Fruit fly (Drosophila melanogaster) whole organism, embryonic: ENCODE data around the gene Usp30.

Source experiments
- Aef1 ChIP-seq: fragments of 200-800 bp; sonication (Bioruptor generic); IDR thresholded peaks from 3 replicates; pipeline ENCODE4 v1.3.6; 2022; ENCODE audit warnings: missing biosample characterization, missing genetic modification characterization
- B-H1 ChIP-seq: fragments of 200-800 bp; sonication (Bioruptor generic); IDR thresholded peaks from 3 replicates; pipeline ENCODE4 v1.3.6; 2022; ENCODE audit warnings: missing biosample characterization, missing genetic modification characterization
- CG10147 ChIP-seq: fragments of 200-800 bp; sonication (Bioruptor generic); optimal IDR thresholded peaks from 2 replicates; lab custom pipeline; 2019; ENCODE audit warnings: missing biosample characterization, mild to moderate bottlenecking, missing genetic modification characterization, moderate library complexity
- CG10267 ChIP-seq: fragments of 200-800 bp; sonication (Bioruptor generic); optimal IDR thresholded peaks from 2 replicates; lab custom pipeline; 2018; ENCODE audit warnings: missing biosample characterization, mild to moderate bottlenecking, missing genetic modification characterization, moderate library complexity
- CG10654 ChIP-seq: fragments of 200-800 bp; sonication (Bioruptor generic); optimal IDR thresholded peaks from 2 replicates; lab custom pipeline; 2016; ENCODE audit warnings: missing biosample characterization, missing genetic modification characterization
- CG12104 ChIP-seq: fragments of 200-800 bp; sonication (Bioruptor generic); optimal IDR thresholded peaks from 3 replicates; lab custom pipeline; 2016; ENCODE audit warnings: missing biosample characterization, missing genetic modification characterization
- CG12219 ChIP-seq: fragments of 200-800 bp; sonication (Bioruptor generic); optimal IDR thresholded peaks from 3 replicates; lab custom pipeline; 2018; ENCODE audit warnings: missing biosample characterization, mild to moderate bottlenecking, missing genetic modification characterization
- CG13775 ChIP-seq: fragments of 200-800 bp; sonication (Bioruptor generic); optimal IDR thresholded peaks from 3 replicates; lab custom pipeline; 2017; ENCODE audit warnings: missing biosample characterization, mild to moderate bottlenecking, missing genetic modification characterization
- CG14710 ChIP-seq: fragments of 200-800 bp; sonication (Bioruptor generic); optimal IDR thresholded peaks from 3 replicates; lab custom pipeline; 2019; ENCODE audit warnings: missing biosample characterization, mild to moderate bottlenecking, missing genetic modification characterization, moderate library complexity
- CG14860 ChIP-seq: fragments of 200-800 bp; sonication (Bioruptor generic); IDR thresholded peaks from 3 replicates; pipeline ENCODE4 v1.3.6; 2022; ENCODE audit warnings: missing biosample characterization, missing genetic modification characterization; ENCODE audit not compliant: partially characterized antibody
- CG15696 ChIP-seq: fragments of 200-800 bp; sonication (Bioruptor generic); optimal IDR thresholded peaks from 2 replicates; lab custom pipeline; 2019; ENCODE audit warnings: missing biosample characterization, mild to moderate bottlenecking, missing genetic modification characterization, moderate library complexity
- CG18619 ChIP-seq: fragments of 200-800 bp; sonication (Bioruptor generic); optimal IDR thresholded peaks from 3 replicates; lab custom pipeline; 2017; ENCODE audit warnings: missing biosample characterization, mild to moderate bottlenecking, missing genetic modification characterization
- CG3065 ChIP-seq: fragments of 200-800 bp; sonication (Bioruptor generic); optimal IDR thresholded peaks from 2 replicates; lab custom pipeline; 2016; ENCODE audit warnings: missing biosample characterization, missing genetic modification characterization
- CG32532 ChIP-seq: fragments of 200-800 bp; sonication (Bioruptor generic); IDR thresholded peaks from 2 replicates; pipeline ENCODE4 v1.3.6; 2022; ENCODE audit warnings: missing biosample characterization, missing genetic modification characterization
- CG34224 ChIP-seq: fragments of 200-800 bp; sonication (Bioruptor generic); IDR thresholded peaks from 3 replicates; pipeline ENCODE4 v1.3.6; 2022; ENCODE audit warnings: missing biosample characterization, missing genetic modification characterization; ENCODE audit not compliant: partially characterized antibody
- CG34422 ChIP-seq: fragments of 200-800 bp; sonication (Bioruptor generic); IDR thresholded peaks from 3 replicates; pipeline ENCODE4 v1.3.6; 2022; ENCODE audit warnings: missing biosample characterization, missing genetic modification characterization
- CG42726 ChIP-seq: fragments of 200-800 bp; sonication (Bioruptor generic); IDR thresholded peaks from 2 replicates; pipeline ENCODE4 v1.3.6; 2022; ENCODE audit warnings: missing biosample characterization, missing genetic modification characterization; ENCODE audit not compliant: partially characterized antibody
- CG5180 ChIP-seq: fragments of 200-800 bp; sonication (Bioruptor generic); optimal IDR thresholded peaks from 3 replicates; lab custom pipeline; 2017; ENCODE audit warnings: missing biosample characterization, missing genetic modification characterization, mild to moderate bottlenecking, moderate library complexity, missing genetic modification reagents
- Dref ChIP-seq: fragments of 200-800 bp; sonication (Bioruptor generic); IDR thresholded peaks from 2 replicates; pipeline ENCODE4 v1.3.6; 2022; ENCODE audit warnings: missing biosample characterization, missing genetic modification characterization
- Drgx ChIP-seq: fragments of 200-800 bp; sonication (Bioruptor generic); IDR thresholded peaks from 2 replicates; pipeline ENCODE4 v1.3.6; 2022; ENCODE audit warnings: missing biosample characterization, missing genetic modification characterization
- Fer1 ChIP-seq: fragments of 200-800 bp; sonication (Bioruptor generic); optimal IDR thresholded peaks from 2 replicates; lab custom pipeline; 2017; ENCODE audit warnings: missing biosample characterization, mild to moderate bottlenecking, missing genetic modification characterization
- HLHmδ ChIP-seq: fragments of 200-800 bp; sonication (Bioruptor generic); optimal IDR thresholded peaks from 2 replicates; lab custom pipeline; 2018; ENCODE audit warnings: missing biosample characterization, mild to moderate bottlenecking, missing genetic modification characterization, moderate library complexity
- Hey ChIP-seq: fragments of 200-800 bp; sonication (Bioruptor generic); optimal IDR thresholded peaks from 3 replicates; lab custom pipeline; 2018; ENCODE audit warnings: missing biosample characterization, mild to moderate bottlenecking, missing genetic modification characterization
- Lhr ChIP-seq: fragments of 200-800 bp; sonication (Bioruptor generic); optimal IDR thresholded peaks from 3 replicates; lab custom pipeline; 2017; ENCODE audit warnings: mild to moderate bottlenecking, missing biosample characterization, missing genetic modification reagents, missing genetic modification characterization
- Max ChIP-seq: fragments of 200-800 bp; sonication (Bioruptor generic); optimal IDR thresholded peaks from 2 replicates; lab custom pipeline; 2016; ENCODE audit warnings: missing biosample characterization, mild to moderate bottlenecking, missing genetic modification characterization
- NK7.1 ChIP-seq: fragments of 200-800 bp; sonication (Bioruptor generic); optimal IDR thresholded peaks from 3 replicates; lab custom pipeline; 2016; ENCODE audit warnings: missing biosample characterization, missing genetic modification characterization
- NfI ChIP-seq: fragments of 200-800 bp; sonication (Bioruptor generic); optimal IDR thresholded peaks from 3 replicates; lab custom pipeline; 2018; ENCODE audit warnings: missing biosample characterization, mild to moderate bottlenecking, missing genetic modification characterization, moderate library complexity
- Optix ChIP-seq: fragments of 200-800 bp; sonication (Bioruptor generic); IDR thresholded peaks from 3 replicates; pipeline ENCODE4 v1.3.6; 2022; ENCODE audit warnings: missing biosample characterization, missing genetic modification characterization
- Rx ChIP-seq: fragments of 200-800 bp; sonication (Bioruptor generic); IDR thresholded peaks from 2 replicates; pipeline ENCODE4 v1.3.6; 2022; ENCODE audit warnings: missing biosample characterization, missing genetic modification characterization
- Sin3A ChIP-seq: fragments of >200 bp; optimal IDR thresholded peaks from 2 replicates; lab custom pipeline; 2018
- Spps ChIP-seq: fragments of 200-800 bp; sonication (Bioruptor generic); optimal IDR thresholded peaks from 2 replicates; lab custom pipeline; 2018; ENCODE audit warnings: missing biosample characterization, mild to moderate bottlenecking, missing genetic modification characterization
- Sry-β ChIP-seq: fragments of 200-800 bp; sonication (Bioruptor generic); optimal IDR thresholded peaks from 2 replicates; lab custom pipeline; 2018; ENCODE audit warnings: missing biosample characterization, mild to moderate bottlenecking, missing genetic modification characterization, moderate library complexity
- Xrp1 ChIP-seq: fragments of 200-800 bp; sonication (Bioruptor generic); IDR thresholded peaks from 2 replicates; pipeline ENCODE4 v1.3.6; 2022; ENCODE audit warnings: missing biosample characterization, missing genetic modification characterization
- abd-A ChIP-seq: fragments of 200-800 bp; sonication (Bioruptor generic); optimal IDR thresholded peaks from 3 replicates; lab custom pipeline; 2019; ENCODE audit warnings: missing biosample characterization, mild to moderate bottlenecking, missing genetic modification characterization, moderate library complexity
- ato ChIP-seq: fragments of 200-800 bp; sonication (Bioruptor generic); IDR thresholded peaks from 2 replicates; pipeline ENCODE4 v1.3.6; 2022; ENCODE audit warnings: missing biosample characterization, missing genetic modification characterization; ENCODE audit not compliant: partially characterized antibody
- bab2 ChIP-seq: fragments of 200-800 bp; sonication (Bioruptor generic); optimal IDR thresholded peaks from 2 replicates; lab custom pipeline; 2016; ENCODE audit warnings: missing biosample characterization, missing genetic modification characterization
- disco-r ChIP-seq: fragments of 200-800 bp; sonication (Bioruptor generic); optimal IDR thresholded peaks from 2 replicates; lab custom pipeline; 2016; ENCODE audit warnings: missing biosample characterization, missing genetic modification characterization
- dmrt99B ChIP-seq: fragments of 200-800 bp; sonication (Bioruptor generic); optimal IDR thresholded peaks from 2 replicates; lab custom pipeline; 2018; ENCODE audit warnings: missing biosample characterization, mild to moderate bottlenecking, missing genetic modification characterization, moderate library complexity
- dpn ChIP-seq, 2 experiments: fragments of 200-800 bp; sonication (Bioruptor generic); optimal IDR thresholded peaks; 3 replicates each; lab custom pipeline; 2016; ENCODE audit warnings: missing biosample characterization in 2 of 2, missing genetic modification characterization in 2 of 2
- fd96Cb ChIP-seq: fragments of 200-800 bp; sonication (Bioruptor generic); optimal IDR thresholded peaks from 2 replicates; lab custom pipeline; 2018; ENCODE audit warnings: missing biosample characterization, mild to moderate bottlenecking, missing genetic modification characterization, moderate library complexity
- ftz-f1 ChIP-seq: fragments of 200-800 bp; sonication (Bioruptor generic); optimal IDR thresholded peaks from 2 replicates; lab custom pipeline; 2016; ENCODE audit warnings: missing biosample characterization, missing genetic modification characterization
- gsb-n ChIP-seq: fragments of 200-800 bp; sonication (Bioruptor generic); optimal IDR thresholded peaks from 3 replicates; lab custom pipeline; 2018; ENCODE audit warnings: missing biosample characterization, mild to moderate bottlenecking, missing genetic modification characterization
- ham ChIP-seq: fragments of 200-800 bp; sonication (Bioruptor generic); IDR thresholded peaks from 2 replicates; pipeline ENCODE4 v1.3.6; 2022; ENCODE audit warnings: missing biosample characterization, missing genetic modification characterization
- jumu ChIP-seq: fragments of 200-800 bp; sonication (Bioruptor generic); optimal IDR thresholded peaks from 3 replicates; lab custom pipeline; 2016; ENCODE audit warnings: missing biosample characterization, missing genetic modification characterization
- kni ChIP-seq: fragments of 200-800 bp; sonication (Bioruptor generic); optimal IDR thresholded peaks from 3 replicates; lab custom pipeline; 2017; ENCODE audit warnings: mild to moderate bottlenecking, missing biosample characterization, missing genetic modification reagents, missing genetic modification characterization
- knrl ChIP-seq: fragments of 200-800 bp; sonication (Bioruptor generic); IDR thresholded peaks from 3 replicates; pipeline ENCODE4 v1.3.6; 2022; ENCODE audit warnings: missing biosample characterization, missing genetic modification characterization; ENCODE audit not compliant: partially characterized antibody
- pb ChIP-seq: fragments of 200-800 bp; sonication (Bioruptor generic); optimal IDR thresholded peaks from 3 replicates; lab custom pipeline; 2016; ENCODE audit warnings: missing biosample characterization, missing genetic modification characterization
- pho ChIP-seq: fragments of 200-800 bp; sonication (Bioruptor generic); optimal IDR thresholded peaks from 2 replicates; lab custom pipeline; 2016; ENCODE audit warnings: missing biosample characterization, missing genetic modification characterization
- row ChIP-seq: fragments of 200-800 bp; sonication (Bioruptor generic); IDR thresholded peaks from 3 replicates; pipeline ENCODE4 v1.3.6; 2022; ENCODE audit warnings: missing biosample characterization, missing genetic modification characterization
- tgo ChIP-seq: fragments of 200-800 bp; sonication (Bioruptor generic); IDR thresholded peaks from 3 replicates; pipeline ENCODE4 v1.3.6; 2022; ENCODE audit warnings: missing biosample characterization, missing genetic modification characterization
- yki ChIP-seq: fragments of >200 bp; optimal IDR thresholded peaks from 3 replicates; lab custom pipeline; 2018
- z ChIP-seq: fragments of 200-800 bp; sonication (Bioruptor generic); IDR thresholded peaks from 3 replicates; pipeline ENCODE4 v1.3.6; 2022; ENCODE audit warnings: missing biosample characterization, missing genetic modification characterization

The Usp30 gene

dm6 chrX:5888933-5889332, 9.3 kb upstream of the Usp30 start (continued):
- TF ChIP-seq dmrt99B (tag; lab: Kevin White, UChicago) (peak; percentile 30), Spps (tag; lab: Kevin White, UChicago) (no peak), dpn (GFP tag; optimal IDR thresholded peaks at IDR 0.05; lab: Kevin White, UChicago) (peak in 1 of 2 experiments; percentile 34), Hey (tag; lab: Kevin White, UChicago) (peak; percentile 54), HLHmδ (GFP tag; lab: Kevin White, UChicago) (peak; percentile 27), NfI (GFP tag; lab: Kevin White, UChicago) (no peak), Lhr (GFP tag; lab: Kevin White, UChicago) (no peak), gsb-n (tag; lab: Kevin White, UChicago) (peak; percentile 49), NK7.1 (GFP tag; lab: Kevin White, UChicago) (no peak), CG13775 (GFP tag; lab: Kevin White, UChicago) (no peak), Sry-β (GFP tag; lab: Kevin White, UChicago) (no peak), CG32532 (GFP tag; lab: Robert Waterston, UW) (peak; percentile 34; the same call in 1 of the 2 replicates), Aef1 (GFP tag; lab: Robert Waterston, UW) (no peak), CG18619 (GFP tag; lab: Kevin White, UChicago) (peak; percentile 4), CG12219 (GFP tag; lab: Kevin White, UChicago) (no peak), ftz-f1 (GFP tag; lab: Kevin White, UChicago) (no peak), knrl (GFP tag; lab: Robert Waterston, UW) (no peak), z (GFP tag; lab: Robert Waterston, UW) (no peak), Rx (no peak), CG5180 (no peak), CG10654 (GFP tag; lab: Kevin White, UChicago) (no peak), CG12104 (GFP tag; lab: Kevin White, UChicago) (no peak), Optix (GFP tag; lab: Robert Waterston, UW) (peak; percentile 16; the same call in 1 of the 3 replicates), tgo (peak; percentile 32; the same call in 1 of the 3 replicates), yki (lab: Kevin White, UChicago) (no peak), Drgx (GFP tag; lab: Robert Waterston, UW) (no peak), ham (GFP tag; lab: Robert Waterston, UW) (no peak), bab2 (peak; percentile 6), CG15696 (tag; lab: Kevin White, UChicago) (peak; percentile 19), Xrp1 (GFP tag; lab: Robert Waterston, UW) (peak; percentile 79), jumu (peak; percentile 28), CG10267 (tag; lab: Kevin White, UChicago) (peak; percentile 33), fd96Cb (peak; percentile 17), Sin3A (lab: Kevin White, UChicago) (no peak), kni (GFP tag; lab: Kevin White, UChicago) (peak; percentile 69), disco-r (GFP tag; lab: Kevin White, UChicago) (no peak), abd-A (tag; lab: Kevin White, UChicago) (peak; percentile 54), CG3065 (GFP tag; lab: Kevin White, UChicago) (no peak), B-H1 (GFP tag; lab: Robert Waterston, UW) (no peak), Dref (GFP tag; lab: Robert Waterston, UW) (no peak), Max (GFP tag; lab: Kevin White, UChicago) (no peak), Fer1 (peak; percentile 2), pb (GFP tag; lab: Kevin White, UChicago) (peak; percentile 13), pho (no peak), row (GFP tag; lab: Robert Waterston, UW) (peak; percentile 80), CG10147 (GFP tag; lab: Kevin White, UChicago) (no peak), CG14860 (no peak), ato (GFP tag; lab: Robert Waterston, UW) (no peak), CG34422 (GFP tag; lab: Robert Waterston, UW) (0 out of 3 replicates have a peak, but pooled peaks have one; percentile 42), CG34224 (GFP tag; lab: Robert Waterston, UW) (no peak), CG42726 (no peak), CG14710 (tag; lab: Kevin White, UChicago) (peak; percentile 34)
